Fruit fly (Drosophila melanogaster): ENCODE data around the gene Adat1.

dm6 chr2L:13841508-13841907, 30.2 kb upstream of the Adat1 start, which contains the start of gene CG33307:
- no peak for TF ChIP-seq Dif (GFP tag; optimal IDR thresholded peaks at IDR 0.05; ENCODE audit: partially characterized antibody)
- no peak for TF ChIP-seq psq (GFP tag; optimal IDR thresholded peaks at IDR 0.05)
- TF ChIP-seq lola (GFP tag; optimal IDR thresholded peaks at IDR 0.05), result no peak
- no peak for TF ChIP-seq CG32264 (GFP tag; optimal IDR thresholded peaks at IDR 0.05)
- TF ChIP-seq Abd-B (GFP tag; optimal IDR thresholded peaks at IDR 0.05), result no peak
- no peak for TF ChIP-seq h (GFP tag; optimal IDR thresholded peaks at IDR 0.05)
- no peak for TF ChIP-seq OdsH (GFP tag; optimal IDR thresholded peaks at IDR 0.05)
- TF ChIP-seq dsf (GFP tag; optimal IDR thresholded peaks at IDR 0.05; ENCODE audit: borderline replicate concordance), result no peak
- TF ChIP-seq pan (optimal IDR thresholded peaks at IDR 0.05), result no peak
- no peak for TF ChIP-seq Sp1 (GFP tag; optimal IDR thresholded peaks at IDR 0.05)
- no peak for TF ChIP-seq fru (GFP tag; optimal IDR thresholded peaks at IDR 0.05)
- no peak for TF ChIP-seq GATAd (GFP tag; optimal IDR thresholded peaks at IDR 0.05)
- no peak for TF ChIP-seq Jra (GFP tag; optimal IDR thresholded peaks at IDR 0.05)

Data from whole organism, wandering third instar larva.